Worm (Caenorhabditis elegans) whole organism, L4 larva: Measurements from ENCODE around the gene uncp-18.
A peak's percentile ranks its signal among the peaks of the same experiment; 100 is the strongest.

Experiments used
- D1046.2 ChIP-seq: fragments of 200-800 bp; sonication (Bioruptor generic); IDR thresholded peaks from 2 replicates; pipeline ENCODE4 v1.3.6; 2022; ENCODE audit warnings: missing genetic modification characterization, missing compliant biosample characterization
- F49E8.2 ChIP-seq: sonication (generic microtip); optimal IDR thresholded peaks from 2 replicates; lab custom pipeline; 2016; ENCODE audit warnings: missing compliant biosample characterization, mild to moderate bottlenecking, missing genetic modification characterization, borderline replicate concordance
- Y48G9A.11 ChIP-seq: fragments of 200-800 bp; sonication (Bioruptor generic); IDR thresholded peaks from 2 replicates; pipeline ENCODE4 v1.3.6; 2022; ENCODE audit warnings: missing genetic modification reagents, missing genetic modification characterization, missing compliant biosample characterization
- aha-1 ChIP-seq: fragments of 150-350 bp; peaks from one replicate; lab custom pipeline; 2014; ENCODE audit warnings: missing biosample characterization, missing genetic modification characterization
- aly-2 ChIP-seq: sonication (generic microtip); optimal IDR thresholded peaks from 2 replicates; lab custom pipeline; 2018; ENCODE audit warnings: missing biosample characterization, missing genetic modification characterization
- ceh-20 ChIP-seq: fragments of 200-800 bp; sonication (Bioruptor generic); IDR thresholded peaks from 2 replicates; pipeline ENCODE4 v1.3.6; 2022; ENCODE audit warnings: missing genetic modification reagents, missing genetic modification characterization, missing compliant biosample characterization
- ceh-82 ChIP-seq: sonication (generic microtip); optimal IDR thresholded peaks from 2 replicates; lab custom pipeline; 2017; ENCODE audit warnings: missing biosample characterization, missing genetic modification characterization
- daf-16 ChIP-seq, 3 experiments: sonication (generic microtip); optimal IDR thresholded peaks; 2 replicates each; lab custom pipeline; 2016 to 2017; ENCODE audit warnings: missing genetic modification characterization in 3 of 3, missing genetic modification reagents in 3 of 3, mild to moderate bottlenecking in 2 of 3, missing compliant biosample characterization in 2 of 3, missing biosample characterization in 1 of 3, moderate library complexity in 1 of 3
- dmd-6 ChIP-seq: fragments of 200-800 bp; sonication (Bioruptor generic); IDR thresholded peaks from 2 replicates; pipeline ENCODE4 v1.3.6; 2022; ENCODE audit warnings: missing genetic modification reagents, missing genetic modification characterization, missing compliant biosample characterization
- dve-1 ChIP-seq: sonication (generic microtip); optimal IDR thresholded peaks from 2 replicates; lab custom pipeline; 2017; ENCODE audit warnings: antibody characterized with exemption, mild to moderate bottlenecking, missing genetic modification characterization, missing compliant biosample characterization; ENCODE audit not compliant: insufficient read depth
- egl-27 ChIP-seq: sonication (generic microtip); optimal IDR thresholded peaks from 3 replicates; lab custom pipeline; 2017; ENCODE audit warnings: missing biosample characterization, missing genetic modification reagents, missing genetic modification characterization
- egl-43 ChIP-seq: fragments of 200-800 bp; sonication (Bioruptor generic); IDR thresholded peaks from 2 replicates; pipeline ENCODE4 v1.3.6; 2022; ENCODE audit warnings: missing genetic modification reagents, missing genetic modification characterization, missing compliant biosample characterization
- fkh-10 ChIP-seq: fragments of 150-350 bp; optimal IDR thresholded peaks from 2 replicates; lab custom pipeline; 2014; ENCODE audit warnings: missing biosample characterization, missing genetic modification reagents, missing genetic modification characterization
- hif-1 ChIP-seq, 2 experiments: sonication (generic microtip); optimal IDR thresholded peaks; 2 replicates each; lab custom pipeline; 2016 to 2017; ENCODE audit warnings: missing compliant biosample characterization in 2 of 2, missing genetic modification characterization in 2 of 2, missing genetic modification reagents in 2 of 2, missing genotype in 2 of 2, mild to moderate bottlenecking in 1 of 2
- hlh-11 ChIP-seq: fragments of 200-800 bp; sonication (Bioruptor generic); optimal IDR thresholded peaks from 2 replicates; lab custom pipeline; 2018; ENCODE audit warnings: mild to moderate bottlenecking, missing genetic modification characterization, missing compliant biosample characterization
- hlh-30 ChIP-seq: sonication (generic microtip); optimal IDR thresholded peaks from 2 replicates; lab custom pipeline; 2017; ENCODE audit warnings: antibody characterized with exemption, mild to moderate bottlenecking, missing genetic modification characterization, missing compliant biosample characterization; ENCODE audit not compliant: insufficient read depth
- lim-7 ChIP-seq: fragments of 200-800 bp; sonication (Bioruptor generic); IDR thresholded peaks from 2 replicates; pipeline ENCODE4 v1.3.6; 2022; ENCODE audit warnings: missing genetic modification characterization, missing compliant biosample characterization
- lin-15B ChIP-seq: fragments of 150-350 bp; sonication (generic microtip); optimal IDR thresholded peaks from 3 replicates; lab custom pipeline; 2014; ENCODE audit warnings: missing biosample characterization, missing genetic modification characterization
- lin-38 ChIP-seq: fragments of 200-800 bp; sonication (Bioruptor generic); IDR thresholded peaks from 2 replicates; pipeline ENCODE4 v1.3.6; 2022; ENCODE audit warnings: missing genetic modification reagents, missing genetic modification characterization, missing compliant biosample characterization
- lin-39 ChIP-seq: fragments of 150-350 bp; optimal IDR thresholded peaks from 2 replicates; lab custom pipeline; 2014; ENCODE audit warnings: missing biosample characterization, missing genetic modification reagents, missing genetic modification characterization
- lsy-2 ChIP-seq, 2 experiments: fragments of 150-350 bp in 1 of 2; sonication (generic microtip) in 1 of 2; optimal IDR thresholded peaks; 2 replicates each; lab custom pipeline; 2014 to 2017; ENCODE audit warnings: missing biosample characterization in 2 of 2, missing genetic modification characterization in 2 of 2
- mdl-1 ChIP-seq, 2 experiments: fragments of 150-350 bp in 1 of 2; sonication (generic microtip) in 1 of 2; optimal IDR thresholded peaks; 2 replicates each; lab custom pipeline; 2014 to 2017; ENCODE audit warnings: missing biosample characterization in 2 of 2, missing genetic modification characterization in 2 of 2
- mep-1 ChIP-seq: fragments of 150-350 bp; sonication (generic microtip); optimal IDR thresholded peaks from 3 replicates; lab custom pipeline; 2014; ENCODE audit warnings: missing biosample characterization, missing genetic modification characterization
- mxl-2 ChIP-seq: fragments of 200-800 bp; sonication (Bioruptor generic); conservative IDR thresholded peaks from 2 replicates; pipeline ENCODE4 v1.3.6; 2022; ENCODE audit warnings: missing genetic modification reagents, missing genetic modification characterization, missing compliant biosample characterization
- nhr-10 ChIP-seq: fragments of 150-350 bp; optimal IDR thresholded peaks from 2 replicates; lab custom pipeline; 2014; ENCODE audit warnings: missing biosample characterization, missing genetic modification characterization
- nhr-237 ChIP-seq: sonication (generic microtip); optimal IDR thresholded peaks from 2 replicates; lab custom pipeline; 2017; ENCODE audit warnings: missing biosample characterization, missing genetic modification characterization
- nhr-25 ChIP-seq: sonication (generic microtip); optimal IDR thresholded peaks from 2 replicates; lab custom pipeline; 2017; ENCODE audit warnings: missing genetic modification characterization, mild to moderate bottlenecking, missing compliant biosample characterization, antibody characterized with exemption, moderate library complexity, borderline replicate concordance; ENCODE audit not compliant: insufficient read depth
- nhr-28 ChIP-seq: fragments of 150-350 bp; optimal IDR thresholded peaks from 2 replicates; lab custom pipeline; 2014; ENCODE audit warnings: missing biosample characterization, missing genetic modification characterization
- nhr-48 ChIP-seq: sonication (generic microtip); optimal IDR thresholded peaks from 2 replicates; lab custom pipeline; 2016; ENCODE audit warnings: mild to moderate bottlenecking, missing genetic modification characterization, missing compliant biosample characterization
- nhr-6 ChIP-seq: fragments of 150-350 bp; optimal IDR thresholded peaks from 2 replicates; lab custom pipeline; 2014; ENCODE audit warnings: missing biosample characterization, missing genetic modification characterization
- nhr-77 ChIP-seq: fragments of 150-350 bp; optimal IDR thresholded peaks from 2 replicates; lab custom pipeline; 2014; ENCODE audit warnings: missing biosample characterization, missing genetic modification characterization
- pha-4 ChIP-seq, 2 experiments: fragments of 150-350 bp in 1 of 2; fragments of 200-800 bp in 1 of 2; sonication (Bioruptor generic) in 1 of 2; IDR thresholded peaks in 1 of 2; optimal IDR thresholded peaks in 1 of 2; 2 replicates each; pipeline versions ENCODE4 v1.3.6 to Lab custom; 2014 to 2022; ENCODE audit warnings: missing genetic modification characterization in 2 of 2, missing genetic modification reagents in 2 of 2, missing biosample characterization in 1 of 2, missing compliant biosample characterization in 1 of 2
- pqm-1 ChIP-seq: sonication (generic microtip); optimal IDR thresholded peaks from 2 replicates; lab custom pipeline; 2017; ENCODE audit warnings: missing biosample characterization, missing genetic modification characterization
- rbr-2 ChIP-seq: sonication (generic microtip); optimal IDR thresholded peaks from 2 replicates; lab custom pipeline; 2016; ENCODE audit warnings: missing genotype, missing genetic modification characterization, missing compliant biosample characterization
- spr-3 ChIP-seq: fragments of 200-800 bp; sonication (Bioruptor generic); optimal IDR thresholded peaks from 2 replicates; lab custom pipeline; 2018; ENCODE audit warnings: mild to moderate bottlenecking, missing genetic modification characterization, missing compliant biosample characterization
- tra-1 ChIP-seq: fragments of 200-800 bp; sonication (Bioruptor generic); IDR thresholded peaks from 2 replicates; pipeline ENCODE4 v1.3.6; 2022; ENCODE audit warnings: missing genetic modification reagents, missing genetic modification characterization, missing compliant biosample characterization
- unc-62 ChIP-seq, 3 experiments: fragments of 150-350 bp in 1 of 3; sonication (generic microtip); optimal IDR thresholded peaks in 2 of 3; peaks in 1 of 3; 1 replicate in 1 of 3; 2 replicates in 2 of 3; lab custom pipeline; 2014 to 2017; ENCODE audit warnings: missing biosample characterization in 3 of 3, missing genetic modification characterization in 3 of 3, missing genetic modification reagents in 3 of 3, missing genotype in 1 of 3
- zag-1 ChIP-seq: fragments of 150-350 bp; optimal IDR thresholded peaks from 2 replicates; lab custom pipeline; 2014; ENCODE audit warnings: missing biosample characterization, missing genetic modification characterization
- zfp-3 ChIP-seq: fragments of 200-800 bp; sonication (Bioruptor generic); conservative IDR thresholded peaks from 2 replicates; pipeline ENCODE4 v1.3.6; 2022; ENCODE audit warnings: missing genetic modification reagents, missing genetic modification characterization, missing compliant biosample characterization
- zip-11 ChIP-seq: fragments of 200-800 bp; sonication (Bioruptor generic); IDR thresholded peaks from 2 replicates; pipeline ENCODE4 v1.3.6; 2022; ENCODE audit warnings: missing genetic modification characterization, missing compliant biosample characterization
- zip-2 ChIP-seq: fragments of 150-350 bp; optimal IDR thresholded peaks from 2 replicates; lab custom pipeline; 2014; ENCODE audit warnings: missing biosample characterization, missing genetic modification characterization

The uncp-18 gene

ce11 chrIV:390279-390678 is at the start of gene uncp-18, which contains the start of gene ears-2 (continued):
- TF ChIP-seq hif-1 (tag; optimal IDR thresholded peaks at IDR 0.05; lab: Kevin White, UChicago): peak; percentile 1 to 92
- TF ChIP-seq mxl-2 (GFP tag; lab: Robert Waterston, UW): no peak
- no peak for TF ChIP-seq lin-39 (tag; lab: Kevin White, UChicago)
- TF ChIP-seq, all 104 proteins: peak for 72

ce11 chrIV:343279-343678 is 47.1 kb upstream of the uncp-18 start:
- TF ChIP-seq unc-62 (GFP tag; optimal IDR thresholded peaks at IDR 0.05 in 1 of 2; lab: Kevin White, UChicago): peak in 1 of 2 experiments; percentile 74
- TF ChIP-seq unc-62 (tag; optimal IDR thresholded peaks at IDR 0.05; lab: Kevin White, UChicago): no peak
- TF ChIP-seq egl-43: no peak

DNA sequence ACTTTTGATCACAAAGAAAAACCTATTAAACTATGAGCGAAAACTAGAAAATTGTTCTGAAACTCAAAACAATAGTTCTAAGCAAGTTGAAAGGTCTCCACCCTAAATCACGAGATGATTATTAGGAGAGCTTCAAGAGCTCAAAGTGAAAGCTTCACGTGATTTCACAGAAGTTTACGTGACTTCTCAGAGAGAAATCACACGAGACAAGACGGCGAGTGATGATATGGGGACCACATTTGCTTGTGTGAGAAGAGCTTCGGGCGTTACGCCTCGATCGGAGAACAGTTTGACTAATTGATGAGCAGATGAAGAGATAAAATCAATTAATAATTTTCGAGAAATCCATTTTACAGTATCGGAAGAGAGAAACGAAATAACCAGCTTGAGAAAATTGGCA is 25.4 kb upstream of the uncp-18 start:
- no peak for TF ChIP-seq zip-11
- peak in 1 of 2 experiments; percentile 85 for TF ChIP-seq hif-1 (tag; optimal IDR thresholded peaks at IDR 0.05; lab: Kevin White, UChicago)
- peak; percentile 27 for TF ChIP-seq hlh-11

DNA sequence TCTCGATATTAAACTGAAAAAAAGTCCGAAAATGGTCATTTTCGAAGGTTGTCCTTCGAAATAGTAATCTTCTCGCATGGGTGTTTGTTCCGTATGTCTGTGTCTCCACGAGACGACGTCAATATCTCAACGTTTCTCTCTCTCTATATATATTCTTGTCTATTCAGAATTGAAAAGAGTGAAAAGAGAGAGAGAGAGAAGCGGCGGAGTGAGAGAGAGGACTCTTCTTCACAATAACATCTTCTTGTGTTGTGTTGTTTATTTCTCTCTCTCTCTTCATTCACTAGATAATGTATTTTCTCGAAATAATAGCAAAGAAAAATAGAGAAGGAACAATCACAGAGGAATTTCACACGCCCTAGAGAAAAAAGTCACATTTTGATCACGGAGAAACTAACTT is 24.0 kb upstream of the uncp-18 start:
- TF ChIP-seq zfp-3 (GFP tag; lab: Robert Waterston, UW) (no peak), nhr-237 (tag; lab: Kevin White, UChicago) (no peak), lsy-2 (tag; optimal IDR thresholded peaks at IDR 0.05; lab: Kevin White, UChicago) (peak in 1 of 2 experiments; percentile 70), nhr-25 (no peak), daf-16 (GFP tag; optimal IDR thresholded peaks at IDR 0.05; lab: Kevin White, UChicago) (peak in 1 of 2 experiments; percentile 61), daf-16 (tag; optimal IDR thresholded peaks at IDR 0.05; lab: Kevin White, UChicago) (no peak), aly-2 (no peak), aha-1 (tag; lab: Kevin White, UChicago) (peak; percentile 90), hlh-11 (peak; percentile 23), unc-62 (GFP tag; optimal IDR thresholded peaks at IDR 0.05 in 1 of 2; lab: Kevin White, UChicago) (peak in 1 of 2 experiments; percentile 91), unc-62 (tag; optimal IDR thresholded peaks at IDR 0.05; lab: Kevin White, UChicago) (no peak), lin-39 (tag; lab: Kevin White, UChicago) (no peak), hlh-30 (tag; lab: Kevin White, UChicago) (peak; percentile 32), Y48G9A.11 (GFP tag; lab: Robert Waterston, UW) (no peak), nhr-6 (tag; lab: Kevin White, UChicago) (no peak), pqm-1 (no peak), zip-2 (tag; lab: Kevin White, UChicago) (no peak), dmd-6 (GFP tag; lab: Robert Waterston, UW) (no peak), mep-1 (tag; lab: Kevin White, UChicago) (peak; percentile 37), nhr-77 (tag; lab: Kevin White, UChicago) (no peak), egl-27 (tag; lab: Kevin White, UChicago) (no peak), pha-4 (GFP tag; IDR thresholded peaks at IDR 0.05; lab: Robert Waterston, UW) (no peak), pha-4 (tag; optimal IDR thresholded peaks at IDR 0.05; lab: Kevin White, UChicago) (no peak), lin-15B (no peak), fkh-10 (GFP tag; lab: Kevin White, UChicago) (no peak), nhr-28 (tag; lab: Kevin White, UChicago) (peak; percentile 13), rbr-2 (tag; lab: Kevin White, UChicago) (peak; percentile 53), mdl-1 (tag; optimal IDR thresholded peaks at IDR 0.05; lab: Kevin White, UChicago) (peak in 1 of 2 experiments; percentile 49), zag-1 (no peak)

DNA sequence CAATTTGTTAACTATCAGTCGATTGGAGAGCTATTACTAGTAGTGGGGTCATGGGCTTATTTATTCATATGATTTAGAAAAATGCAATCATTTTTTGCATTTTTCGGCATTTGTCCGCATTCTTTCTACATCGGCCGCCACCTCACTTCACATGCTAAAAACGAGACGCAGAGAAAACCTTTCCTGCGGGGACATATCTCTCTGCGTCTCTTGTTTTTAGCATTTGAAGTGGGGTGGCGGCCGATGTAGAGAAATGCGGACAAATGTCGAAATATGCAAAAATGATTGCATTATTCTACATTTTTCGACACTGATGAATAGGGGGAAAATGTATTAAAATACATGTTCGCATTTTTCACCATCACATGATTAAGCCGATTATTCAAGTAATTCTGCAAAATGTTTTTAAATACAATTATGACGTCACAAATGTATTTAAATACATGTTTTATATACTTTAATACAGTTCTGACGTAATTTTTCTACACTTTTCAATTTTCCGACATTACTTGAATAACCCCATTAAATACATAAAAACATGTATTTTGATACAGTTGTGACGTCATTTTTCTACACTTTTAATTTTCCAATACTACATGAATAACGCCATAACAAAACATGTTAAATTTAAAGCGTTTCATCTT is 18.1 kb upstream of the uncp-18 start:
- TF ChIP-seq ceh-82 (tag; lab: Kevin White, UChicago) (no peak), nhr-10 (no peak), dve-1 (peak; percentile 29), tra-1 (GFP tag; lab: Robert Waterston, UW) (no peak), lin-38 (GFP tag; lab: Robert Waterston, UW) (peak; percentile 51), aha-1 (tag; lab: Kevin White, UChicago) (peak; percentile 30), zfp-3 (GFP tag; lab: Robert Waterston, UW) (no peak), ceh-20 (GFP tag; lab: Robert Waterston, UW) (no peak), nhr-48 (tag; lab: Kevin White, UChicago) (no peak), lim-7 (GFP tag; lab: Robert Waterston, UW) (no peak), F49E8.2 (tag; lab: Kevin White, UChicago) (no peak), hlh-30 (tag; lab: Kevin White, UChicago) (peak; percentile 52), lin-15B (no peak), spr-3 (no peak), zip-2 (tag; lab: Kevin White, UChicago) (no peak), D1046.2 (GFP tag; lab: Robert Waterston, UW) (no peak)
